Worm (Caenorhabditis elegans) whole organism, young adult: Measurements from ENCODE around the gene cwp-3.

Experiments
- F10E7.11 ChIP-seq: sonication (generic microtip); optimal IDR thresholded peaks from 2 replicates; lab custom pipeline; 2017; ENCODE audit warnings: mild to moderate bottlenecking, missing genetic modification characterization, moderate library complexity, missing compliant biosample characterization
- F22D6.2 ChIP-seq: sonication (generic microtip); optimal IDR thresholded peaks from 2 replicates; lab custom pipeline; 2016; ENCODE audit warnings: mild to moderate bottlenecking, missing genetic modification characterization, missing compliant biosample characterization
- F49E8.2 ChIP-seq: sonication (generic microtip); optimal IDR thresholded peaks from 3 replicates; lab custom pipeline; 2017; ENCODE audit warnings: missing genetic modification characterization, mild to moderate bottlenecking, missing compliant biosample characterization, antibody characterized with exemption, moderate library complexity; ENCODE audit not compliant: insufficient read depth
- F55B11.4 ChIP-seq: sonication (generic microtip); optimal IDR thresholded peaks from 2 replicates; lab custom pipeline; 2016; ENCODE audit warnings: missing compliant biosample characterization, missing genetic modification characterization, borderline replicate concordance; ENCODE audit not compliant: insufficient read depth
- akir-1 ChIP-seq: fragments of 200-800 bp; sonication (Bioruptor generic); optimal IDR thresholded peaks from 2 replicates; lab custom pipeline; 2018; ENCODE audit warnings: mild to moderate bottlenecking, missing genetic modification characterization, moderate library complexity, missing compliant biosample characterization
- bed-2 ChIP-seq: fragments of 200-800 bp; sonication (Bioruptor generic); IDR thresholded peaks from 2 replicates; pipeline ENCODE4 v1.3.6; 2022; ENCODE audit warnings: missing genetic modification reagents, missing genetic modification characterization, missing compliant biosample characterization
- ccch-3 ChIP-seq: fragments of 200-800 bp; sonication (Bioruptor generic); optimal IDR thresholded peaks from 2 replicates; lab custom pipeline; 2018; ENCODE audit warnings: mild to moderate bottlenecking, missing genetic modification characterization, missing compliant biosample characterization
- dpl-1 ChIP-seq: fragments of 150-350 bp; optimal IDR thresholded peaks from 2 replicates; lab custom pipeline; 2014; ENCODE audit warnings: missing biosample characterization, missing genetic modification reagents, missing genetic modification characterization
- hmg-20 ChIP-seq: fragments of 200-800 bp; sonication (Bioruptor generic); IDR thresholded peaks from 2 replicates; pipeline ENCODE4 v1.3.6; 2022; ENCODE audit warnings: missing genetic modification reagents, missing genetic modification characterization, missing compliant biosample characterization
- hrde-1 ChIP-seq: sonication (generic microtip); optimal IDR thresholded peaks from 2 replicates; lab custom pipeline; 2016; ENCODE audit warnings: missing genetic modification characterization, mild to moderate bottlenecking, missing compliant biosample characterization, moderate library complexity, missing genotype, missing genetic modification reagents, borderline replicate concordance
- nhr-27 ChIP-seq: fragments of 200-800 bp; sonication (Bioruptor generic); optimal IDR thresholded peaks from 2 replicates; lab custom pipeline; 2018; ENCODE audit warnings: mild to moderate bottlenecking, missing genetic modification characterization, moderate library complexity, missing compliant biosample characterization
- nhr-90 ChIP-seq: sonication (generic microtip); optimal IDR thresholded peaks from 2 replicates; lab custom pipeline; 2016; ENCODE audit warnings: missing genotype, mild to moderate bottlenecking, missing genetic modification characterization, missing compliant biosample characterization
- snpc-4 ChIP-seq, 5 experiments: fragments of 150-350 bp in 1 of 5; sonication (generic microtip) in 4 of 5; optimal IDR thresholded peaks; 2 replicates each; lab custom pipeline; 2014 to 2018; ENCODE audit warnings: missing genetic modification characterization in 5 of 5, missing biosample characterization in 3 of 5, antibody characterized with exemption in 2 of 5, mild to moderate bottlenecking in 2 of 5, missing compliant biosample characterization in 2 of 5, missing genotype in 2 of 5, moderate library complexity in 2 of 5, missing genetic modification reagents in 1 of 5

DNA sequence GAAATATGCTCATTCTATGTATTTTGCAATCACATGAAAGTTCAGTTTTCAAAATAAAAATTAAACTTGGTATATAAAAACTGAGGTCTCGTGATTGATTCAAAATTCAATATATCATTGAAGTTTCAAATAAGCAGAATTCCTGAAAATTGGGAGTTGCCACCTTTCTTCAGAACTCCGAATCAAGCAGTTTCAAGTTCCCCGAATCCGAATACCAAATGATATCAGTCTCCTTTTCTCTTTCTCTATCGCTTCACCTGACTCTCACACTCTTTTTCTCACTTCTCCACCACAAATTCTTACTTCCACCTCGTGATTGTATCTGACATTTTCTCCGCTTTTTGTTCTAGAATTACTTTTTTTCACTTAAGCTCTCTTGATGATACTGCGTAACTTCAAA is 48.3 kb upstream of the cwp-3 start, which contains the start of gene R02F11.2:
- TF ChIP-seq F22D6.2 (tag; lab: Kevin White, UChicago) = no peak
- no peak for TF ChIP-seq ccch-3
- TF ChIP-seq akir-1 (GFP tag; lab: Kevin White, UChicago) = no peak
- no peak for TF ChIP-seq nhr-90 (tag; lab: Kevin White, UChicago)
- TF ChIP-seq F49E8.2 = no peak
- no peak for TF ChIP-seq bed-2 (GFP tag; lab: Robert Waterston, UW)
- TF ChIP-seq snpc-4 (GFP tag; optimal IDR thresholded peaks at IDR 0.05; lab: Kevin White, UChicago) = no peak
- no peak for TF ChIP-seq snpc-4 (tag; optimal IDR thresholded peaks at IDR 0.05; lab: Kevin White, UChicago)
- TF ChIP-seq dpl-1 (GFP tag; lab: Kevin White, UChicago) = no peak
- no peak for TF ChIP-seq F10E7.11 (tag; lab: Kevin White, UChicago)
- no peak for TF ChIP-seq hrde-1 (tag; lab: Kevin White, UChicago)
- no peak for TF ChIP-seq hmg-20 (GFP tag; lab: Robert Waterston, UW)
- TF ChIP-seq F55B11.4 (tag; lab: Kevin White, UChicago) = no peak
- TF ChIP-seq nhr-27 = no peak
